Fruit fly (Drosophila melanogaster): Measurements from ENCODE around the gene CG17193.

Gene CG17193

dm6 chr3R:20035887-20036286 is 20.0 kb downstream of the CG17193 start, which contains the start of gene Regnase-1:
TSS of gene Regnase-1 (minus strand) at chr3R:20036056.
- TF ChIP-seq pdm3 (GFP tag; optimal IDR thresholded peaks at IDR 0.05) (peak; percentile 85), Ets21C (GFP tag; optimal IDR thresholded peaks at IDR 0.05) (peak; percentile 51), Lpt (GFP tag; optimal IDR thresholded peaks at IDR 0.05) (peak; percentile 29), ss (GFP tag; optimal IDR thresholded peaks at IDR 0.05) (peak in 1 of 2 experiments; percentile 91), Sox102F (GFP tag; optimal IDR thresholded peaks at IDR 0.05) (no peak), salr (GFP tag; optimal IDR thresholded peaks at IDR 0.05) (peak; percentile 25 to 82), CG8319 (GFP tag; optimal IDR thresholded peaks at IDR 0.05) (peak; percentile 80), Eip75B (GFP tag; optimal IDR thresholded peaks at IDR 0.05) (peak; percentile 84), fkh (GFP tag; optimal IDR thresholded peaks at IDR 0.05) (peak; percentile 99), CG4318 (GFP tag; optimal IDR thresholded peaks at IDR 0.05) (no peak), acj6 (GFP tag; optimal IDR thresholded peaks at IDR 0.05) (peak; percentile 74), CG6808 (GFP tag; optimal IDR thresholded peaks at IDR 0.05) (peak; percentile 74), Hr38 (GFP tag; optimal IDR thresholded peaks at IDR 0.05) (no peak), CG6276 (GFP tag; optimal IDR thresholded peaks at IDR 0.05) (no peak), CG6854 (GFP tag; optimal IDR thresholded peaks at IDR 0.05) (peak; percentile 96), Hr4 (GFP tag; optimal IDR thresholded peaks at IDR 0.05) (peak; percentile 49), lz (GFP tag; optimal IDR thresholded peaks at IDR 0.05) (peak; percentile 85), dac (GFP tag; optimal IDR thresholded peaks at IDR 0.05) (peak; percentile 51), eg (GFP tag; IDR thresholded peaks at IDR 0.05) (peak; percentile 88), spab (GFP tag; optimal IDR thresholded peaks at IDR 0.05) (peak; percentile 64), CG8632 (GFP tag; optimal IDR thresholded peaks at IDR 0.05) (peak; percentile 82), CG11902 (GFP tag; optimal IDR thresholded peaks at IDR 0.05) (peak; percentile 21), CG10669 (GFP tag; optimal IDR thresholded peaks at IDR 0.05) (peak; percentile 81), topi (GFP tag; optimal IDR thresholded peaks at IDR 0.05) (peak; percentile 83), CG1621 (tag; optimal IDR thresholded peaks at IDR 0.05) (peak; percentile 81), CG10631 (GFP tag; optimal IDR thresholded peaks at IDR 0.05) (peak; percentile 65), Sox15 (GFP tag; optimal IDR thresholded peaks at IDR 0.05) (peak; percentile 35), dsx (GFP tag; optimal IDR thresholded peaks at IDR 0.05; ENCODE audit: poor library complexity, severe bottlenecking) (peak; percentile 73), fd59A (GFP tag; optimal IDR thresholded peaks at IDR 0.05) (peak; percentile 45), CG32006 (GFP tag; optimal IDR thresholded peaks at IDR 0.05) (peak; percentile 47), CG7368 (GFP tag; optimal IDR thresholded peaks at IDR 0.05) (peak; percentile 87), CG3032 (tag; optimal IDR thresholded peaks at IDR 0.05) (peak; percentile 76), CG16779 (tag; optimal IDR thresholded peaks at IDR 0.05) (no peak), CG15336 (GFP tag; IDR thresholded peaks at IDR 0.05) (no peak; the same call in 1 of the 2 replicates), Sox14 (GFP tag; optimal IDR thresholded peaks at IDR 0.05) (peak; percentile 69), esn (GFP tag; optimal IDR thresholded peaks at IDR 0.05) (peak; percentile 90), CG9139 (GFP tag; optimal IDR thresholded peaks at IDR 0.05) (peak; percentile 87), svp (GFP tag) (no peak), CG11762 (GFP tag; optimal IDR thresholded peaks at IDR 0.05; ENCODE audit: insufficient read depth) (peak; percentile 63), Eip78C (GFP tag) (peak; percentile 94), CG3919 (GFP tag; optimal IDR thresholded peaks at IDR 0.05) (peak; percentile 90), Smox (GFP tag; optimal IDR thresholded peaks at IDR 0.05) (peak; percentile 77), CG34406 (GFP tag; optimal IDR thresholded peaks at IDR 0.05) (peak; percentile 87), OdsH (GFP tag; optimal IDR thresholded peaks at IDR 0.05) (peak; percentile 83), Hr39 (GFP tag; optimal IDR thresholded peaks at IDR 0.05) (peak; percentile 71), Gug (GFP tag; IDR thresholded peaks at IDR 0.05) (no peak), Met (GFP tag; optimal IDR thresholded peaks at IDR 0.05) (peak; percentile 89), Ets96B (tag; optimal IDR thresholded peaks at IDR 0.05) (no peak), CG11294 (GFP tag; IDR thresholded peaks at IDR 0.05) (0 out of 2 replicates have a peak, but pooled peaks have one; percentile 19), CG6163 (GFP tag; IDR thresholded peaks at IDR 0.05) (peak; percentile 89), CG31627 (GFP tag; optimal IDR thresholded peaks at IDR 0.05) (peak; percentile 78), CG6792 (GFP tag; optimal IDR thresholded peaks at IDR 0.05) (peak; percentile 82)
